Worm (Caenorhabditis elegans) whole organism, L4 larva: ENCODE data around the gene kvs-5.
A peak's percentile ranks its signal among the peaks of the same experiment; 100 is the strongest.

ENCODE experiments used
- Y48G9A.11 ChIP-seq: fragments of 200-800 bp; sonication (Bioruptor generic); IDR thresholded peaks from 2 replicates; pipeline ENCODE4 v1.3.6; 2022; ENCODE audit warnings: missing genetic modification reagents, missing genetic modification characterization, missing compliant biosample characterization
- aha-1 ChIP-seq: fragments of 150-350 bp; peaks from one replicate; lab custom pipeline; 2014; ENCODE audit warnings: missing biosample characterization, missing genetic modification characterization
- ces-1 ChIP-seq: fragments of 150-350 bp; sonication (generic microtip); optimal IDR thresholded peaks from 4 replicates; lab custom pipeline; 2014; ENCODE audit warnings: missing biosample characterization, missing genetic modification reagents, missing genetic modification characterization
- nhr-25 ChIP-seq: sonication (generic microtip); optimal IDR thresholded peaks from 2 replicates; lab custom pipeline; 2017; ENCODE audit warnings: missing genetic modification characterization, mild to moderate bottlenecking, missing compliant biosample characterization, antibody characterized with exemption, moderate library complexity, borderline replicate concordance; ENCODE audit not compliant: insufficient read depth
- rbr-2 ChIP-seq: sonication (generic microtip); optimal IDR thresholded peaks from 2 replicates; lab custom pipeline; 2016; ENCODE audit warnings: missing genotype, missing genetic modification characterization, missing compliant biosample characterization
- snpc-1.2 ChIP-seq: fragments of 200-800 bp; sonication (Bioruptor generic); IDR thresholded peaks from 2 replicates; pipeline ENCODE4 v1.3.6; 2022; ENCODE audit warnings: missing genetic modification reagents, missing genetic modification characterization, missing compliant biosample characterization
- tra-1 ChIP-seq: fragments of 200-800 bp; sonication (Bioruptor generic); IDR thresholded peaks from 2 replicates; pipeline ENCODE4 v1.3.6; 2022; ENCODE audit warnings: missing genetic modification reagents, missing genetic modification characterization, missing compliant biosample characterization
- vab-7 ChIP-seq: fragments of 200-800 bp; sonication (Bioruptor generic); IDR thresholded peaks from 2 replicates; pipeline ENCODE4 v1.3.6; 2022; ENCODE audit warnings: missing genetic modification reagents, missing genetic modification characterization, missing compliant biosample characterization

The kvs-5 gene

ce11 chrIV:800518-800917, 64.0 kb downstream of the kvs-5 start, which contains the start of gene mrpl-46:
Gene mrpl-46, plus strand, starts transcription at chrIV:800818.
- TF ChIP-seq nhr-25 (tag; lab: Kevin White, UChicago): no peak
- no peak for TF ChIP-seq tra-1
- TF ChIP-seq rbr-2 (tag; lab: Kevin White, UChicago): no peak
- TF ChIP-seq snpc-1.2 (GFP tag; lab: Robert Waterston, UW): no peak
- TF ChIP-seq vab-7 (GFP tag; lab: Robert Waterston, UW): no peak

ce11 chrIV:801162-801561, 64.6 kb downstream of the kvs-5 start:
- TF ChIP-seq Y48G9A.11 (GFP tag; lab: Robert Waterston, UW) (0 out of 2 replicates have a peak, but pooled peaks have one; percentile 51), ces-1 (GFP tag; lab: Kevin White, UChicago) (no peak), aha-1 (tag; lab: Kevin White, UChicago) (peak; percentile 81)
- TF ChIP-seq, all 104 proteins: peak for 2
